Fruit fly (Drosophila melanogaster) whole organism, embryonic: ENCODE results near the gene Arc42.

ENCODE experiments used
- CG10147 ChIP-seq: fragments of 200-800 bp; sonication (Bioruptor generic); optimal IDR thresholded peaks from 2 replicates; lab custom pipeline; 2019; ENCODE audit warnings: missing biosample characterization, mild to moderate bottlenecking, missing genetic modification characterization, moderate library complexity
- CG10274 ChIP-seq: fragments of 200-800 bp; sonication (Bioruptor generic); optimal IDR thresholded peaks from 3 replicates; lab custom pipeline; 2017; ENCODE audit warnings: missing biosample characterization, mild to moderate bottlenecking, missing genetic modification characterization
- CG10321 ChIP-seq: fragments of 200-800 bp; sonication (Bioruptor generic); IDR thresholded peaks from 2 replicates; pipeline ENCODE4 v1.3.6; 2022; ENCODE audit warnings: missing biosample characterization, missing genetic modification characterization
- CG12659 ChIP-seq: fragments of 200-800 bp; sonication (Bioruptor generic); optimal IDR thresholded peaks from 3 replicates; lab custom pipeline; 2017; ENCODE audit warnings: mild to moderate bottlenecking, missing biosample characterization, missing genetic modification reagents, missing genetic modification characterization
- CG12942 ChIP-seq: fragments of 200-800 bp; sonication (Bioruptor generic); optimal IDR thresholded peaks from 3 replicates; lab custom pipeline; 2016; ENCODE audit warnings: missing biosample characterization, missing genetic modification characterization
- CG17802 ChIP-seq: fragments of 200-800 bp; sonication (Bioruptor generic); optimal IDR thresholded peaks from 2 replicates; lab custom pipeline; 2018; ENCODE audit warnings: missing biosample characterization, mild to moderate bottlenecking, missing genetic modification characterization, moderate library complexity
- CG18619 ChIP-seq: fragments of 200-800 bp; sonication (Bioruptor generic); optimal IDR thresholded peaks from 3 replicates; lab custom pipeline; 2017; ENCODE audit warnings: missing biosample characterization, mild to moderate bottlenecking, missing genetic modification characterization
- CG2120 ChIP-seq: fragments of 200-800 bp; sonication (Bioruptor generic); optimal IDR thresholded peaks from 3 replicates; lab custom pipeline; 2016; ENCODE audit warnings: missing biosample characterization, missing genetic modification characterization
- CG30431 ChIP-seq: fragments of 200-800 bp; sonication (Bioruptor generic); optimal IDR thresholded peaks from 2 replicates; lab custom pipeline; 2017; ENCODE audit warnings: missing biosample characterization, missing genetic modification characterization
- CG32772 ChIP-seq: fragments of 200-800 bp; sonication (Bioruptor generic); IDR thresholded peaks from 2 replicates; pipeline ENCODE4 v1.3.6; 2022; ENCODE audit warnings: missing biosample characterization, missing genetic modification characterization
- CG3281 ChIP-seq: fragments of 200-800 bp; sonication (Bioruptor generic); optimal IDR thresholded peaks from 3 replicates; lab custom pipeline; 2017; ENCODE audit warnings: missing biosample characterization, mild to moderate bottlenecking, missing genetic modification characterization
- CG7372 ChIP-seq: fragments of 200-800 bp; sonication (Bioruptor generic); IDR thresholded peaks from 2 replicates; pipeline ENCODE4 v1.3.6; 2022; ENCODE audit warnings: missing biosample characterization, missing genetic modification characterization
- CG7556 ChIP-seq: fragments of 200-800 bp; sonication (Bioruptor generic); optimal IDR thresholded peaks from 2 replicates; lab custom pipeline; 2017; ENCODE audit warnings: missing biosample characterization, mild to moderate bottlenecking, missing genetic modification characterization
- CG7987 ChIP-seq: fragments of 200-800 bp; sonication (Bioruptor generic); optimal IDR thresholded peaks from 2 replicates; lab custom pipeline; 2018; ENCODE audit warnings: missing biosample characterization, mild to moderate bottlenecking, missing genetic modification characterization, moderate library complexity
- CG8478 ChIP-seq: fragments of >200 bp; optimal IDR thresholded peaks from 2 replicates; lab custom pipeline; 2018
- CG9609 ChIP-seq: fragments of 200-800 bp; sonication (Bioruptor generic); optimal IDR thresholded peaks from 3 replicates; lab custom pipeline; 2016; ENCODE audit warnings: missing biosample characterization, missing genetic modification characterization
- D19B ChIP-seq: fragments of 200-800 bp; sonication (Bioruptor generic); optimal IDR thresholded peaks from 2 replicates; lab custom pipeline; 2017; ENCODE audit warnings: missing biosample characterization, mild to moderate bottlenecking, missing genetic modification characterization
- Deaf1 ChIP-seq: fragments of 200-800 bp; optimal IDR thresholded peaks from 3 replicates; lab custom pipeline; 2019; ENCODE audit warnings: missing biosample characterization, mild to moderate bottlenecking, missing genetic modification characterization, moderate library complexity
- Dek ChIP-seq: fragments of 200-800 bp; sonication (Bioruptor generic); optimal IDR thresholded peaks from 3 replicates; lab custom pipeline; 2019; ENCODE audit warnings: missing biosample characterization, mild to moderate bottlenecking, missing genetic modification characterization, moderate library complexity
- Drgx ChIP-seq: fragments of 200-800 bp; sonication (Bioruptor generic); IDR thresholded peaks from 2 replicates; pipeline ENCODE4 v1.3.6; 2022; ENCODE audit warnings: missing biosample characterization, missing genetic modification characterization
- Eip74EF ChIP-seq, 2 experiments: fragments of 200-800 bp in 1 of 2; fragments of >200 bp in 1 of 2; sonication (Bioruptor generic) in 1 of 2; optimal IDR thresholded peaks; 2 replicates each; lab custom pipeline; 2017 to 2019; ENCODE audit warnings: missing biosample characterization in 2 of 2, missing genetic modification characterization in 2 of 2, mild to moderate bottlenecking in 1 of 2, moderate library complexity in 1 of 2
- Gug ChIP-seq: fragments of 200-800 bp; sonication (Bioruptor generic); IDR thresholded peaks from 4 replicates; pipeline ENCODE4 v1.3.6; 2022; ENCODE audit warnings: missing biosample characterization, missing genetic modification characterization
- H15 ChIP-seq: fragments of 200-800 bp; sonication (Bioruptor generic); IDR thresholded peaks from 3 replicates; pipeline ENCODE4 v1.3.6; 2022; ENCODE audit warnings: missing biosample characterization, missing genetic modification characterization
- H2.0 ChIP-seq: fragments of 200-800 bp; sonication (Bioruptor generic); IDR thresholded peaks from 2 replicates; pipeline ENCODE4 v1.3.6; 2022; ENCODE audit warnings: missing biosample characterization, missing genetic modification characterization
- Lim3 ChIP-seq: fragments of 200-800 bp; sonication (Bioruptor generic); IDR thresholded peaks from 2 replicates; pipeline ENCODE4 v1.3.6; 2022; ENCODE audit warnings: missing biosample characterization, missing genetic modification characterization
- PHDP ChIP-seq: fragments of 200-800 bp; sonication (Bioruptor generic); optimal IDR thresholded peaks from 3 replicates; lab custom pipeline; 2018; ENCODE audit warnings: missing biosample characterization, mild to moderate bottlenecking, missing genetic modification characterization, moderate library complexity
- Side ChIP-seq: fragments of 200-800 bp; sonication (Bioruptor generic); optimal IDR thresholded peaks from 2 replicates; lab custom pipeline; 2016; ENCODE audit warnings: missing biosample characterization, missing genetic modification characterization
- Xrp1 ChIP-seq: fragments of 200-800 bp; sonication (Bioruptor generic); IDR thresholded peaks from 2 replicates; pipeline ENCODE4 v1.3.6; 2022; ENCODE audit warnings: missing biosample characterization, missing genetic modification characterization
- abd-A ChIP-seq: fragments of 200-800 bp; sonication (Bioruptor generic); optimal IDR thresholded peaks from 3 replicates; lab custom pipeline; 2019; ENCODE audit warnings: missing biosample characterization, mild to moderate bottlenecking, missing genetic modification characterization, moderate library complexity
- ash1 ChIP-seq: fragments of 200-800 bp; sonication (Bioruptor generic); optimal IDR thresholded peaks from 2 replicates; lab custom pipeline; 2018; ENCODE audit warnings: missing biosample characterization, mild to moderate bottlenecking, missing genetic modification characterization
- chm ChIP-seq: fragments of 200-800 bp; sonication (Bioruptor generic); IDR thresholded peaks from 2 replicates; pipeline ENCODE4 v1.3.6; 2022; ENCODE audit warnings: missing biosample characterization, missing genetic modification characterization
- croc ChIP-seq: fragments of 200-800 bp; sonication (Bioruptor generic); conservative IDR thresholded peaks from 3 replicates; pipeline ENCODE4 v1.3.6; 2022; ENCODE audit warnings: missing biosample characterization, missing genetic modification characterization
- dati ChIP-seq: fragments of 200-800 bp; sonication (Bioruptor generic); IDR thresholded peaks from 2 replicates; pipeline ENCODE4 v1.3.6; 2022; ENCODE audit warnings: missing biosample characterization, missing genetic modification characterization
- dmrt99B ChIP-seq: fragments of 200-800 bp; sonication (Bioruptor generic); optimal IDR thresholded peaks from 2 replicates; lab custom pipeline; 2018; ENCODE audit warnings: missing biosample characterization, mild to moderate bottlenecking, missing genetic modification characterization, moderate library complexity
- en ChIP-seq: fragments of 200-800 bp; sonication (Bioruptor generic); optimal IDR thresholded peaks from 2 replicates; lab custom pipeline; 2016; ENCODE audit warnings: missing biosample characterization, missing genetic modification characterization
- exex ChIP-seq: fragments of 200-800 bp; sonication (Bioruptor generic); optimal IDR thresholded peaks from 4 replicates; lab custom pipeline; 2018; ENCODE audit warnings: missing biosample characterization, mild to moderate bottlenecking, missing genetic modification characterization, moderate library complexity
- fru ChIP-seq: fragments of >200 bp; optimal IDR thresholded peaks from 2 replicates; lab custom pipeline; 2017
- gsb-n ChIP-seq: fragments of 200-800 bp; sonication (Bioruptor generic); optimal IDR thresholded peaks from 3 replicates; lab custom pipeline; 2018; ENCODE audit warnings: missing biosample characterization, mild to moderate bottlenecking, missing genetic modification characterization
- insv ChIP-seq, 2 experiments: fragments of 200-800 bp; sonication (Bioruptor generic); optimal IDR thresholded peaks; 3 replicates each; lab custom pipeline; 2016 to 2018; ENCODE audit warnings: missing biosample characterization in 2 of 2, missing genetic modification characterization in 2 of 2
- inv ChIP-seq: fragments of 200-800 bp; sonication (Bioruptor generic); IDR thresholded peaks from 2 replicates; pipeline ENCODE4 v1.3.6; 2022; ENCODE audit warnings: missing biosample characterization, missing genetic modification characterization; ENCODE audit not compliant: partially characterized antibody
- kah ChIP-seq: fragments of 200-800 bp; sonication (Bioruptor generic); optimal IDR thresholded peaks from 2 replicates; lab custom pipeline; 2018; ENCODE audit warnings: missing biosample characterization, mild to moderate bottlenecking, missing genetic modification characterization
- ken ChIP-seq: fragments of 200-800 bp; sonication (Bioruptor generic); IDR thresholded peaks from 3 replicates; pipeline ENCODE4 v1.3.6; 2022; ENCODE audit warnings: missing biosample characterization, missing genetic modification characterization
- kni ChIP-seq: fragments of 200-800 bp; sonication (Bioruptor generic); optimal IDR thresholded peaks from 3 replicates; lab custom pipeline; 2017; ENCODE audit warnings: mild to moderate bottlenecking, missing biosample characterization, missing genetic modification reagents, missing genetic modification characterization
- knrl ChIP-seq: fragments of 200-800 bp; sonication (Bioruptor generic); IDR thresholded peaks from 3 replicates; pipeline ENCODE4 v1.3.6; 2022; ENCODE audit warnings: missing biosample characterization, missing genetic modification characterization; ENCODE audit not compliant: partially characterized antibody
- lola ChIP-seq, 3 experiments: fragments of >200 bp in 2 of 3; fragments of 200-800 bp in 1 of 3; sonication (Bioruptor generic) in 1 of 3; optimal IDR thresholded peaks; 2 replicates each; lab custom pipeline; 2017 to 2019; ENCODE audit warnings: missing biosample characterization in 3 of 3, missing genetic modification characterization in 3 of 3, mild to moderate bottlenecking in 1 of 3, moderate library complexity in 1 of 3
- mam ChIP-seq: fragments of 200-800 bp; sonication (Bioruptor generic); optimal IDR thresholded peaks from 3 replicates; lab custom pipeline; 2016; ENCODE audit warnings: missing biosample characterization, missing genetic modification characterization
- otp ChIP-seq: fragments of 200-800 bp; sonication (Bioruptor generic); IDR thresholded peaks from 3 replicates; pipeline ENCODE4, ENCODE4 v1.3.6; 2022; ENCODE audit warnings: missing biosample characterization, missing genetic modification characterization
- psq ChIP-seq: fragments of 200-800 bp; sonication (Bioruptor generic); optimal IDR thresholded peaks from 2 replicates; lab custom pipeline; 2017; ENCODE audit warnings: missing biosample characterization, missing genetic modification characterization
- seq ChIP-seq: fragments of 200-800 bp; sonication (Bioruptor generic); IDR thresholded peaks from 2 replicates; pipeline ENCODE4 v1.3.6; 2022; ENCODE audit warnings: missing biosample characterization, missing genetic modification characterization
- tin ChIP-seq: fragments of 200-800 bp; sonication (Bioruptor generic); optimal IDR thresholded peaks from 3 replicates; lab custom pipeline; 2016; ENCODE audit warnings: missing biosample characterization, missing genetic modification characterization
- wek ChIP-seq: fragments of 200-800 bp; sonication (Bioruptor generic); optimal IDR thresholded peaks from 3 replicates; lab custom pipeline; 2018; ENCODE audit warnings: missing biosample characterization, mild to moderate bottlenecking, missing genetic modification characterization, moderate library complexity

The Arc42 gene

DNA sequence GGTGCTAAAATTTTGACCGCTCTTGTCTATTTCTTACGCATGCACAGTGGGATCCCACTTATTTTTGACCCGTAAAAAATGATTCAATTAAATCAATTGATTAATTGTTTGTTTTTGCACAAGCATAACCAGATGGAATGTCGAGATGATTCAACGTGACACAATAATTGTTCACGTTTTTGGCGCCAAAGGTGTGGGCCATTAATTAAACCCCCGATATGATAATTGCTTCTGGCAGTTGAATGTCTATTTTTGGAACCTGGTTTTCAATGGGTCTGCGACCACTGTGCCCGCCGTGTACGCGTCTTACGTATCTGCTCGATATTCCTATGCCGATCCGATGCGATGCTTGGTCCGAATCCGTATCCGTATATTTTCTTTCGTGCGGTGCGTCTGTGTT is 14.5 kb downstream of the Arc42 start (continued):
- TF ChIP-seq CG3281 (peak; percentile 72), Lim3 (GFP tag; lab: Robert Waterston, UW) (peak; percentile 49; the same call in 1 of the 2 replicates), gsb-n (peak; percentile 48), otp (GFP tag; lab: Robert Waterston, UW) (peak; percentile 74; the same call in 1 of the 3 replicates), psq (no peak), D19B (GFP tag; lab: Kevin White, UChicago) (peak; percentile 14), CG7987 (GFP tag; lab: Kevin White, UChicago) (peak; percentile 37), seq (GFP tag; lab: Robert Waterston, UW) (peak; percentile 71), CG9609 (peak; percentile 71), dmrt99B (tag; lab: Kevin White, UChicago) (peak; percentile 80), exex (tag; lab: Kevin White, UChicago) (no peak), wek (GFP tag; lab: Kevin White, UChicago) (peak; percentile 66), Drgx (peak; percentile 68), ken (GFP tag; lab: Robert Waterston, UW) (peak; percentile 71; the same call in 1 of the 3 replicates), mam (peak; percentile 78), Dek (tag; lab: Kevin White, UChicago) (peak; percentile 32), Xrp1 (peak; percentile 80; the same call in 1 of the 2 replicates), CG18619 (GFP tag; lab: Kevin White, UChicago) (peak; percentile 39), PHDP (peak; percentile 71), abd-A (tag; lab: Kevin White, UChicago) (no peak), H2.0 (GFP tag; lab: Robert Waterston, UW) (peak; percentile 63; the same call in 1 of the 2 replicates), chm (peak; percentile 75), Eip74EF (GFP tag; optimal IDR thresholded peaks at IDR 0.05; lab: Kevin White, UChicago) (peak in 1 of 2 experiments; percentile 63), CG7556 (GFP tag; lab: Kevin White, UChicago) (peak; percentile 62), CG17802 (tag; lab: Kevin White, UChicago) (peak; percentile 35), CG12942 (GFP tag; lab: Kevin White, UChicago) (peak; percentile 32), CG12659 (GFP tag; lab: Kevin White, UChicago) (peak; percentile 54), knrl (GFP tag; lab: Robert Waterston, UW) (peak; percentile 55; the same call in 2 of the 3 replicates), CG2120 (peak; percentile 55), CG7372 (GFP tag; lab: Robert Waterston, UW) (peak; percentile 78), fru (no peak), Gug (peak; percentile 73; the same call in 3 of the 4 replicates), CG30431 (peak; percentile 62), en (no peak), CG10147 (GFP tag; lab: Kevin White, UChicago) (peak; percentile 63), CG8478 (no peak), CG32772 (GFP tag; lab: Robert Waterston, UW) (peak; percentile 66), CG10321 (no peak), insv (GFP tag; optimal IDR thresholded peaks at IDR 0.05; lab: Kevin White, UChicago) (no peak), tin (GFP tag; lab: Kevin White, UChicago) (peak; percentile 74), H15 (GFP tag; lab: Robert Waterston, UW) (peak; percentile 68), CG10274 (peak; percentile 50), kni (GFP tag; lab: Kevin White, UChicago) (no peak), inv (GFP tag; lab: Robert Waterston, UW) (peak; percentile 27; the same call in 1 of the 2 replicates), Side (GFP tag; lab: Kevin White, UChicago) (peak; percentile 76), Deaf1 (peak; percentile 55), croc (peak; percentile 59), dati (GFP tag; lab: Robert Waterston, UW) (peak; percentile 28; the same call in 1 of the 2 replicates), ash1 (no peak), kah (GFP tag; lab: Kevin White, UChicago) (peak; percentile 35), lola (GFP tag; optimal IDR thresholded peaks at IDR 0.05; lab: Kevin White, UChicago) (peak in 1 of 3 experiments; percentile 37)
